Worm (Caenorhabditis elegans): Measurements from ENCODE around the gene tut-1.

DNA sequence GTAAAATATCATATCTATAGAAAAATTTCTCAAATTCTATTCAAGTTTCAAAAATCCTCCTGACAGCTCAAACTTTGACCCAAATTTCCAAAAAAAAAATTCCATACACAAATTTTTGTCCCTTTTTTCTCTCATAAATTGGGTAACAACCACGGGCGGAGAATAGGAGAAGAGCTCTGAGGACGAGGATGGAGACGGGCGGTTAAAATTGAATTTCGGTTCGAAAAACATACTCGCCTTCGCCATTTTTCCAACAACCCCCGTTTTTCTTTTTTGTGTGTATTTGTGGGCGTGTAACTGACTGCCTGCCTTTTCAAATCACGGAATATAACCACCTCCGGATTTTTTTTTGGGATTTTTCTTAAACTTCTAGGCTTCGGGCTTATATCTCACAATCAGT lies 23.8 kb downstream of the tut-1 start:
- TF ChIP-seq ceh-82 (tag; optimal IDR thresholded peaks at IDR 0.05), result no peak
- TF ChIP-seq ztf-4 (tag; optimal IDR thresholded peaks at IDR 0.05), result no peak
- TF ChIP-seq skn-1 (tag; optimal IDR thresholded peaks at IDR 0.05), result no peak
- TF ChIP-seq nhr-11 (tag; optimal IDR thresholded peaks at IDR 0.05), result no peak
- TF ChIP-seq snpc-4 (tag; optimal IDR thresholded peaks at IDR 0.05), result no peak
- TF ChIP-seq unc-62 (GFP tag; optimal IDR thresholded peaks at IDR 0.05), result no peak
- no peak for TF ChIP-seq elt-3 (tag; optimal IDR thresholded peaks at IDR 0.05)
- no peak for TF ChIP-seq peb-1 (tag; optimal IDR thresholded peaks at IDR 0.05)

All from whole organism, L2 larva.